Worm (Caenorhabditis elegans): Measurements from ENCODE around the gene hlh-8.
A peak's percentile ranks its signal among the peaks of the same experiment; 100 is the strongest.

hlh-8 gene

ce11 chrX:8116157-8116556, at the start of gene hlh-8:
Gene hlh-8 (plus strand): TSS chrX:8116457.
- peak; percentile 49 for TF ChIP-seq hlh-8 (tag; optimal IDR thresholded peaks at IDR 0.05)
- TF ChIP-seq ceh-34 (tag; optimal IDR thresholded peaks at IDR 0.05) = no peak

- TF ChIP-seq rnt-1 (tag; optimal IDR thresholded peaks at IDR 0.05) (no peak), fax-1 (tag; optimal IDR thresholded peaks at IDR 0.05) (no peak), odd-2 (tag; optimal IDR thresholded peaks at IDR 0.05) (no peak), hlh-6 (tag; optimal IDR thresholded peaks at IDR 0.05) (no peak), F13H6.1 (tag; optimal IDR thresholded peaks at IDR 0.05) (no peak)
Observed at ce11 chrX:8067268-8067667, 49.0 kb upstream of the hlh-8 start, which contains the start of gene C18A11.2. Gene C18A11.2 (plus strand): TSS chrX:8067568.

ce11 chrX:8069293-8069692, 47.0 kb upstream of the hlh-8 start, which contains the start of gene C18A11.1:
Gene C18A11.1 (plus strand): TSS chrX:8069328.
- TF ChIP-seq ceh-14 (tag; optimal IDR thresholded peaks at IDR 0.05) (no peak), ceh-6 (GFP tag; optimal IDR thresholded peaks at IDR 0.05) (no peak), hlh-15 (tag; optimal IDR thresholded peaks at IDR 0.05) (no peak), mec-3 (tag; optimal IDR thresholded peaks at IDR 0.05; ENCODE audit: borderline replicate concordance) (no peak)

- no peak for TF ChIP-seq pha-2 (tag; optimal IDR thresholded peaks at IDR 0.05)
- no peak for TF ChIP-seq rnt-1 (tag; optimal IDR thresholded peaks at IDR 0.05)
- no peak for TF ChIP-seq mec-3 (tag; optimal IDR thresholded peaks at IDR 0.05; ENCODE audit: borderline replicate concordance)
- TF ChIP-seq unc-86 (tag; optimal IDR thresholded peaks at IDR 0.05) = no peak
- no peak for TF ChIP-seq ceh-19 (GFP tag; optimal IDR thresholded peaks at IDR 0.05)
- TF ChIP-seq dmd-4 (tag; optimal IDR thresholded peaks at IDR 0.05; ENCODE audit: borderline replicate concordance) = no peak
- TF ChIP-seq ceh-30 (tag; optimal IDR thresholded peaks at IDR 0.05) = no peak
- no peak for TF ChIP-seq gmeb-2 (tag; optimal IDR thresholded peaks at IDR 0.05)
- no peak for TF ChIP-seq C38D4.7 (GFP tag; optimal IDR thresholded peaks at IDR 0.05)
- no peak for TF ChIP-seq K09A11.1 (tag; optimal IDR thresholded peaks at IDR 0.05; ENCODE audit: insufficient read depth)
- TF ChIP-seq tbx-2 (tag; optimal IDR thresholded peaks at IDR 0.05) = no peak
Observed at ce11 chrX:8074527-8074926, 41.7 kb upstream of the hlh-8 start.

DNA sequence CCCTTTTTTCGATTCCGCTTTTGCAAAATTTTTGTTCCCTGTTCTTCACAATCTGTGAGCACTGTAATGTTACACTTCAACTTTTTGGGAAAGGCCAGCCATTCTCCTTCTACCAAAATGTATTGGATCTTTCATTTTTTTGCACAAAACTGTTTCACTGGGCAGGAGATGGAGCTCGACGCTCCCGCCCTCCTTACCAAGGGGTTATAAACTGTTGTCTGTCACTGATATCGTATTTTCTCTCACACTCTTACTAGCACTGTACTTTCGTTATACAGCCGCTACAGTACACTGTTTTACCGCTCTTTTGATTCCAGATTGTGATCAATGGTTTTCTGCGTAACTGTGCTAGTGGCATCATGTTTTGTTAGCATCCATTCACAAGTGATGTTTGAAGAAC, 38.5 kb upstream of the hlh-8 start, which contains the start of gene C46F2.1:
C46F2.1 (plus strand) TSS at position 301 of the 400 bp plus-strand sequence.
- TF ChIP-seq eyg-1 (tag; optimal IDR thresholded peaks at IDR 0.05) = no peak
- TF ChIP-seq lim-6 (tag; optimal IDR thresholded peaks at IDR 0.05) = no peak
- no peak for TF ChIP-seq tbx-2 (tag; optimal IDR thresholded peaks at IDR 0.05)
- TF ChIP-seq pqm-1 (tag; optimal IDR thresholded peaks at IDR 0.05) = no peak
- no peak for TF ChIP-seq T23F11.4 (GFP tag; optimal IDR thresholded peaks at IDR 0.05)
- TF ChIP-seq ahr-1 (tag; optimal IDR thresholded peaks at IDR 0.05) = no peak
- TF ChIP-seq rnt-1 (tag; optimal IDR thresholded peaks at IDR 0.05) = no peak
- TF ChIP-seq ceh-6 (GFP tag; optimal IDR thresholded peaks at IDR 0.05) = no peak
- no peak for TF ChIP-seq mec-3 (tag; optimal IDR thresholded peaks at IDR 0.05; ENCODE audit: borderline replicate concordance)

DNA sequence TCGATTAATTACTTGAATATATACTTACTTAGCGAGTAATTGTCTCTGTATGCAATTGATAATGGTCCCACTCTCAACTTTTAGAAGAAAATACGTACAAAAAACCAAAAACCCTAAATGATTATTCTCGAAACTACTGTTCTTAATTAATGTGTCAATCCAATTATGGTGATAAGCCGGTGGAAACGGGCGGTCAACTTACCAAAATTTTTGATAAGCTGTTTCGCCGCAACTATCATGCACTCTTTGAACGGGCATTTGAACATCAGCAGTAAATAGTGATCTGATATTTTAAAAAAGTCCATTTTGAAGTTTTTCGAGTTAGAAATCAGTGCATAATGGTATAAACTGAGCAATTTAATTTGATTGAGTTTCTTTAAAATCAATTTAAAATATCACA, 37.9 kb upstream of the hlh-8 start:
- TF ChIP-seq che-1 (tag; optimal IDR thresholded peaks at IDR 0.05) (no peak), C08G9.2 (tag; optimal IDR thresholded peaks at IDR 0.05) (no peak), ets-4 (tag; optimal IDR thresholded peaks at IDR 0.05) (no peak), hlh-30 (tag; optimal IDR thresholded peaks at IDR 0.05; ENCODE audit: insufficient read depth) (no peak), ceh-18 (tag; optimal IDR thresholded peaks at IDR 0.05) (no peak), ceh-34 (tag; optimal IDR thresholded peaks at IDR 0.05) (no peak), dmd-4 (tag; optimal IDR thresholded peaks at IDR 0.05; ENCODE audit: borderline replicate concordance) (no peak), npax-4 (tag; optimal IDR thresholded peaks at IDR 0.05) (no peak), ceh-24 (tag; optimal IDR thresholded peaks at IDR 0.05) (no peak), ceh-45 (GFP tag; IDR thresholded peaks at IDR 0.05) (no peak), ztf-16 (tag; optimal IDR thresholded peaks at IDR 0.05) (no peak), sox-4 (tag; optimal IDR thresholded peaks at IDR 0.05) (no peak), ceh-31 (tag; optimal IDR thresholded peaks at IDR 0.05) (no peak), unc-86 (tag; optimal IDR thresholded peaks at IDR 0.05) (no peak)
